Worm (Caenorhabditis elegans) whole organism, L4 larva: ENCODE results near the gene F47B8.13.

Source experiments
- aha-1 ChIP-seq: fragments of 150-350 bp; peaks from one replicate; lab custom pipeline; 2014; ENCODE audit warnings: missing biosample characterization, missing genetic modification characterization
- aly-2 ChIP-seq: sonication (generic microtip); optimal IDR thresholded peaks from 2 replicates; lab custom pipeline; 2018; ENCODE audit warnings: missing biosample characterization, missing genetic modification characterization
- ceh-44 ChIP-seq: fragments of 200-800 bp; sonication (Bioruptor generic); IDR thresholded peaks from 2 replicates; pipeline ENCODE4 v1.3.6; 2022; ENCODE audit warnings: missing genetic modification reagents, missing genetic modification characterization, missing compliant biosample characterization
- dpl-1 ChIP-seq: fragments of 150-350 bp; optimal IDR thresholded peaks from 2 replicates; lab custom pipeline; 2014; ENCODE audit warnings: missing biosample characterization, missing genetic modification reagents, missing genetic modification characterization
- gei-8 ChIP-seq: fragments of 200-800 bp; sonication (Bioruptor generic); optimal IDR thresholded peaks from 2 replicates; lab custom pipeline; 2018; ENCODE audit warnings: mild to moderate bottlenecking, missing genetic modification characterization, missing compliant biosample characterization
- lsy-2 ChIP-seq, 2 experiments: fragments of 150-350 bp in 1 of 2; sonication (generic microtip) in 1 of 2; optimal IDR thresholded peaks; 2 replicates each; lab custom pipeline; 2014 to 2017; ENCODE audit warnings: missing biosample characterization in 2 of 2, missing genetic modification characterization in 2 of 2
- nhr-102 ChIP-seq: sonication (generic microtip); optimal IDR thresholded peaks from 2 replicates; lab custom pipeline; 2016; ENCODE audit warnings: mild to moderate bottlenecking, missing genetic modification characterization, moderate library complexity, missing compliant biosample characterization
- nhr-6 ChIP-seq: fragments of 150-350 bp; optimal IDR thresholded peaks from 2 replicates; lab custom pipeline; 2014; ENCODE audit warnings: missing biosample characterization, missing genetic modification characterization
- nhr-77 ChIP-seq: fragments of 150-350 bp; optimal IDR thresholded peaks from 2 replicates; lab custom pipeline; 2014; ENCODE audit warnings: missing biosample characterization, missing genetic modification characterization
- pha-4 ChIP-seq, 2 experiments: fragments of 150-350 bp in 1 of 2; fragments of 200-800 bp in 1 of 2; sonication (Bioruptor generic) in 1 of 2; IDR thresholded peaks in 1 of 2; optimal IDR thresholded peaks in 1 of 2; 2 replicates each; pipeline versions ENCODE4 v1.3.6 to Lab custom; 2014 to 2022; ENCODE audit warnings: missing genetic modification characterization in 2 of 2, missing genetic modification reagents in 2 of 2, missing biosample characterization in 1 of 2, missing compliant biosample characterization in 1 of 2
- unc-39 ChIP-seq: sonication (generic microtip); optimal IDR thresholded peaks from 2 replicates; lab custom pipeline; 2017; ENCODE audit warnings: missing biosample characterization, missing genetic modification characterization
- unc-62 ChIP-seq, 3 experiments: fragments of 150-350 bp in 1 of 3; sonication (generic microtip); optimal IDR thresholded peaks in 2 of 3; peaks in 1 of 3; 1 replicate in 1 of 3; 2 replicates in 2 of 3; lab custom pipeline; 2014 to 2017; ENCODE audit warnings: missing biosample characterization in 3 of 3, missing genetic modification characterization in 3 of 3, missing genetic modification reagents in 3 of 3, missing genotype in 1 of 3
- zag-1 ChIP-seq: fragments of 150-350 bp; optimal IDR thresholded peaks from 2 replicates; lab custom pipeline; 2014; ENCODE audit warnings: missing biosample characterization, missing genetic modification characterization

ce11 chrV:14299569-14300064 lies 19.9 kb downstream of the F47B8.13 start, which contains the start of the genes spig-3 and F14D7.12:
- TF ChIP-seq zag-1 (tag; lab: Kevin White, UChicago) (no peak), gei-8 (GFP tag; lab: Kevin White, UChicago) (no peak), nhr-102 (no peak), nhr-77 (tag; lab: Kevin White, UChicago) (no peak), dpl-1 (GFP tag; lab: Kevin White, UChicago) (no peak), unc-39 (tag; lab: Kevin White, UChicago) (no peak), unc-62 (GFP tag; optimal IDR thresholded peaks at IDR 0.05 in 1 of 2; lab: Kevin White, UChicago) (no peak), unc-62 (tag; optimal IDR thresholded peaks at IDR 0.05; lab: Kevin White, UChicago) (no peak), aha-1 (tag; lab: Kevin White, UChicago) (no peak), aly-2 (tag; lab: Kevin White, UChicago) (no peak), ceh-44 (GFP tag; lab: Robert Waterston, UW) (no peak), nhr-6 (no peak), lsy-2 (tag; optimal IDR thresholded peaks at IDR 0.05; lab: Kevin White, UChicago) (no peak), pha-4 (GFP tag; IDR thresholded peaks at IDR 0.05; lab: Robert Waterston, UW) (no peak), pha-4 (tag; optimal IDR thresholded peaks at IDR 0.05; lab: Kevin White, UChicago) (no peak)
